Fruit fly (Drosophila melanogaster): ENCODE measurements around the gene Sfp24Bb.

DNA sequence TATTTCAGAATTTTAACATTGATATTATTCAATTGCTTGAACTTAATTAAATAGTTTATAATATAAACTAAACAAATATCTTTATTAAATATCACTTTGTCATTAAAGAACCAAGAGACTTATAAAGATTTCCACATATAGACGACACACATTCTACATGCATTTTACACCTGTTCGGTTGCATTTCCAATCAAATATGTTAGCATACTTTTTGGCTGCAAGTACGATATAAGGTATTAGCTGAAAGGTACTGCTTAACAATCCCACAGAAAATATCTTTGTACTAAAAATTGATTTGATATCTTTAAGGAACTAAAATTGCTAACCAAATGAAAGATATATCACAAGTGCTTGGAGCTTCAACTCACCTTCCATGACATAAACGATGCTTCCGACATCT lies 35.7 kb downstream of the Sfp24Bb start:
- TF ChIP-seq vfl (GFP tag; optimal IDR thresholded peaks at IDR 0.05) (no peak), Oaz (GFP tag; IDR thresholded peaks at IDR 0.05) (no peak), CG10979 (tag; optimal IDR thresholded peaks at IDR 0.05) (no peak), CG8388 (GFP tag; optimal IDR thresholded peaks at IDR 0.05) (no peak), Dll (GFP tag; IDR thresholded peaks at IDR 0.05; ENCODE audit: partially characterized antibody) (no peak), CG14050 (GFP tag; IDR thresholded peaks at IDR 0.05) (no peak), tna (GFP tag; IDR thresholded peaks at IDR 0.05; ENCODE audit: partially characterized antibody) (no peak), trh (GFP tag; optimal IDR thresholded peaks at IDR 0.05) (no peak), aop (GFP tag; IDR thresholded peaks at IDR 0.05) (no peak), hkb (optimal IDR thresholded peaks at IDR 0.05) (no peak), hkb (GFP tag; IDR thresholded peaks at IDR 0.05) (no peak), CG5245 (GFP tag; optimal IDR thresholded peaks at IDR 0.05) (no peak), Dfd (GFP tag; optimal IDR thresholded peaks at IDR 0.05) (no peak)

Data from whole organism, embryonic.